Worm (Caenorhabditis elegans) whole organism, early embryonic: Measurements from ENCODE around the gene srz-71.

ENCODE experiments used
- B0310.2 ChIP-seq: sonication (generic microtip); optimal IDR thresholded peaks from 2 replicates; lab custom pipeline; 2016; ENCODE audit warnings: mild to moderate bottlenecking, missing genetic modification characterization, missing compliant biosample characterization
- aly-1 ChIP-seq: sonication (generic microtip); optimal IDR thresholded peaks from 2 replicates; lab custom pipeline; 2016; ENCODE audit warnings: missing genetic modification characterization, missing compliant biosample characterization
- ama-1 ChIP-seq: fragments of 150-350 bp; optimal IDR thresholded peaks from 2 replicates; lab custom pipeline; 2014
- ceh-13 ChIP-seq: fragments of 200-800 bp; sonication (Bioruptor generic); optimal IDR thresholded peaks from 2 replicates; lab custom pipeline; 2018; ENCODE audit warnings: mild to moderate bottlenecking, missing genetic modification characterization, missing compliant biosample characterization
- ceh-36 ChIP-seq: sonication (generic microtip); optimal IDR thresholded peaks from 2 replicates; lab custom pipeline; 2016; ENCODE audit warnings: missing genetic modification characterization, inconsistent platforms, missing compliant biosample characterization
- tra-4 ChIP-seq: sonication (generic microtip); optimal IDR thresholded peaks from 2 replicates; lab custom pipeline; 2017; ENCODE audit warnings: missing genetic modification characterization, missing compliant biosample characterization

- TF ChIP-seq tra-4 (tag; lab: Kevin White, UChicago) = no peak
- no peak for TF ChIP-seq ceh-13 (GFP tag; lab: Kevin White, UChicago)
- no peak for TF ChIP-seq aly-1 (tag; lab: Kevin White, UChicago)
- no peak for TF ChIP-seq B0310.2
- TF ChIP-seq ceh-36 (tag; lab: Kevin White, UChicago) = no peak
- no peak for TF ChIP-seq ama-1 (lab: Kevin White, UChicago)
Measured at ce11 chrIV:16328519-16328918, 4.2 kb upstream of the srz-71 start, which contains the start of gene K03D3.2.
